Comparison of ENCODE assay signal across 1 fruit fly cellular context in genomic region chrX:4551717-4552116, dm6.
TF ChIP-seq lines count a peak whose summit lies in the region.

TSS of gene CG11436 (minus strand) at chrX:4551878.
TSS of gene CG3527 (plus strand) at chrX:4551973.

TF ChIP-seq in whole organism, embryonic, 481 proteins besides CTCF, POLR2A, EP300 and RAD21 (continued from another document):
- TF ChIP-seq CG10543 (GFP tag; optimal IDR thresholded peaks at IDR 0.05; lab: Kevin White, UChicago) (no peak), CG13287 (GFP tag; IDR thresholded peaks at IDR 0.05; lab: Robert Waterston, UW; ENCODE audit: partially characterized antibody) (peak; percentile 30; the same call in 1 of the 2 replicates), CG7786 (GFP tag; optimal IDR thresholded peaks at IDR 0.05; lab: Kevin White, UChicago) (no peak), Myb (GFP tag; optimal IDR thresholded peaks at IDR 0.05; lab: Kevin White, UChicago) (peak; percentile 45), MBD-R2 (GFP tag; IDR thresholded peaks at IDR 0.05; lab: Robert Waterston, UW) (peak; percentile 81), Lim3 (GFP tag; IDR thresholded peaks at IDR 0.05; lab: Robert Waterston, UW) (no peak), CG15514 (GFP tag; optimal IDR thresholded peaks at IDR 0.05; lab: Kevin White, UChicago) (peak; percentile 15), MESR4 (GFP tag; optimal IDR thresholded peaks at IDR 0.05; lab: Kevin White, UChicago) (peak; percentile 72), trem (tag; optimal IDR thresholded peaks at IDR 0.05; lab: Kevin White, UChicago) (peak; percentile 33), CG1602 (GFP tag; optimal IDR thresholded peaks at IDR 0.05; lab: Kevin White, UChicago) (no peak), ttk (GFP tag; IDR thresholded peaks at IDR 0.05; lab: Robert Waterston, UW) (no peak), gfzf (GFP tag; optimal IDR thresholded peaks at IDR 0.05; lab: Kevin White, UChicago) (peak; percentile 86)
